Worm (Caenorhabditis elegans): ENCODE measurements around the gene spp-9.
A peak's percentile ranks its signal among the peaks of the same experiment; 100 is the strongest.

The spp-9 gene

ce11 chrX:11522058-11522757 lies 34.6 kb downstream of the spp-9 start, which contains the start of gene sdc-2 (continued):
- TF ChIP-seq swsn-7 (tag; optimal IDR thresholded peaks at IDR 0.05) (peak; percentile 68), C04F5.9 (tag; optimal IDR thresholded peaks at IDR 0.05) (no peak), efl-1 (optimal IDR thresholded peaks at IDR 0.05) (peak; percentile 44 to 47), efl-1 (GFP tag; optimal IDR thresholded peaks at IDR 0.05 in 1 of 2) (no peak), vab-15 (tag; optimal IDR thresholded peaks at IDR 0.05) (no peak), ceh-82 (tag; optimal IDR thresholded peaks at IDR 0.05) (peak in 2 of 3 experiments; percentile 69 to 73), C34B4.2 (tag; optimal IDR thresholded peaks at IDR 0.05) (no peak), elt-2 (tag; optimal IDR thresholded peaks at IDR 0.05) (peak; percentile 30), nhr-77 (tag; optimal IDR thresholded peaks at IDR 0.05) (peak; percentile 85), dsc-1 (tag; optimal IDR thresholded peaks at IDR 0.05) (peak; percentile 75), snu-23 (GFP tag; optimal IDR thresholded peaks at IDR 0.05) (peak; percentile 87), lin-13 (GFP tag; optimal IDR thresholded peaks at IDR 0.05) (peak; percentile 12), isw-1 (GFP tag; IDR thresholded peaks at IDR 0.05) (no peak)

- TF ChIP-seq efl-1 (optimal IDR thresholded peaks at IDR 0.05) (no peak), efl-1 (GFP tag; optimal IDR thresholded peaks at IDR 0.05 in 1 of 2) (no peak), ets-5 (GFP tag; IDR thresholded peaks at IDR 0.05) (no peak), alr-1 (tag; optimal IDR thresholded peaks at IDR 0.05; ENCODE audit: borderline replicate concordance) (no peak), skn-1 (tag; optimal IDR thresholded peaks at IDR 0.05) (no peak), nhr-28 (tag; optimal IDR thresholded peaks at IDR 0.05) (no peak), blmp-1 (tag; optimal IDR thresholded peaks at IDR 0.05) (no peak), nhr-11 (tag; optimal IDR thresholded peaks at IDR 0.05) (no peak), ceh-63 (GFP tag; optimal IDR thresholded peaks at IDR 0.05) (no peak), F16B12.6 (tag; optimal IDR thresholded peaks at IDR 0.05) (no peak), irx-1 (tag; optimal IDR thresholded peaks at IDR 0.05) (no peak), unc-98 (GFP tag; IDR thresholded peaks at IDR 0.05) (no peak)
These were observed 36.1 kb downstream of the spp-9 start for ce11 chrX:11523704-11524103.

- TF ChIP-seq zip-4 (GFP tag; optimal IDR thresholded peaks at IDR 0.05) (no peak), lin-35 (GFP tag; optimal IDR thresholded peaks at IDR 0.05) (no peak), elt-3 (tag; optimal IDR thresholded peaks at IDR 0.05) (peak in 1 of 6 experiments; percentile 32), snu-23 (GFP tag; optimal IDR thresholded peaks at IDR 0.05) (peak; percentile 19), dpl-1 (GFP tag; optimal IDR thresholded peaks at IDR 0.05) (no peak), unc-98 (GFP tag; IDR thresholded peaks at IDR 0.05) (no peak), vab-15 (tag; optimal IDR thresholded peaks at IDR 0.05) (no peak), xbp-1 (tag; optimal IDR thresholded peaks at IDR 0.05) (no peak), nhr-20 (tag; optimal IDR thresholded peaks at IDR 0.05) (peak; percentile 71), lir-3 (tag; optimal IDR thresholded peaks at IDR 0.05; ENCODE audit: poor library complexity) (no peak), skn-1 (tag; optimal IDR thresholded peaks at IDR 0.05) (no peak), tbx-2 (tag; optimal IDR thresholded peaks at IDR 0.05) (no peak), unc-130 (tag; optimal IDR thresholded peaks at IDR 0.05) (no peak), nhr-76 (tag; optimal IDR thresholded peaks at IDR 0.05) (no peak), rnt-1 (tag; optimal IDR thresholded peaks at IDR 0.05) (no peak), nhr-85 (tag) (peak; percentile 82), blmp-1 (tag; optimal IDR thresholded peaks at IDR 0.05) (peak; percentile 26), pqm-1 (tag; optimal IDR thresholded peaks at IDR 0.05) (no peak), ceh-90 (tag; optimal IDR thresholded peaks at IDR 0.05) (no peak), nhr-47 (tag; optimal IDR thresholded peaks at IDR 0.05) (no peak), nhr-19 (GFP tag; conservative IDR thresholded peaks at IDR 0.05) (peak; percentile 61)
These were observed 46.0 kb downstream of the spp-9 start, which contains the start of gene C35C5.8 for ce11 chrX:11533543-11534003. Gene C35C5.8 (plus strand): TSS chrX:11533593.
